Fruit fly (Drosophila melanogaster): ENCODE data around the gene CG5886.

DNA sequence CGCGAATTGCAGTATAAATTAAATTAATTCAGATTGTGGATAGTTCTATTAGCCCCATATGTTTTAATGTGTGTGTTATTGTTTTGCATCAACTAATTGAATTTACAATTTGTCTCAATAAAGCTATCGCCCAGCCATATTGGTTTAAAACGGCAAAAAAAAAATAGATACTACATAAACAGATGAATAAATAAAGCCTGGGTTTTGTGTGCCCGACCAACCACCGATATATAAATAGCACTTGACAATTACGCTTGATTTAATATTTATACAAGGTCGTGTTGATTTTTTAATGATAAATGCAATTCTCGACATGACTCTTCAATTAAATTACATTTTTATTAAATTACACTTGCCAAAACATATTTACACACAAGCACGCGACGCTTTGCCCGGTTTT is 19.0 kb downstream of the CG5886 start:
- TF ChIP-seq CG7101 (tag; optimal IDR thresholded peaks at IDR 0.05) (no peak), bab1 (GFP tag; optimal IDR thresholded peaks at IDR 0.05) (no peak), CG14711 (tag; optimal IDR thresholded peaks at IDR 0.05) (no peak), Mnt (GFP tag; optimal IDR thresholded peaks at IDR 0.05) (no peak), Hr96 (GFP tag; optimal IDR thresholded peaks at IDR 0.05) (no peak), CG1620 (GFP tag; optimal IDR thresholded peaks at IDR 0.05) (no peak), CG7045 (GFP tag; optimal IDR thresholded peaks at IDR 0.05) (no peak), tj (GFP tag; optimal IDR thresholded peaks at IDR 0.05) (no peak), Crg-1 (GFP tag; optimal IDR thresholded peaks at IDR 0.05) (no peak), Clk (GFP tag; optimal IDR thresholded peaks at IDR 0.05) (no peak), CG33017 (tag; optimal IDR thresholded peaks at IDR 0.05) (no peak), ovo (GFP tag; optimal IDR thresholded peaks at IDR 0.05) (no peak), kay (GFP tag; ENCODE audit: borderline replicate concordance) (no peak), pad (GFP tag; optimal IDR thresholded peaks at IDR 0.05) (no peak)
